Worm (Caenorhabditis elegans) whole organism, L1 larva: ENCODE measurements around the gene fbxb-3.

ENCODE experiments used
- Y116A8C.19 ChIP-seq: sonication (generic microtip); optimal IDR thresholded peaks from 2 replicates; lab custom pipeline; 2016; ENCODE audit warnings: missing compliant biosample characterization, missing genetic modification characterization, borderline replicate concordance
- ama-1 ChIP-seq: fragments of 150-350 bp; optimal IDR thresholded peaks from 2 replicates; lab custom pipeline; 2014
- blmp-1 ChIP-seq: fragments of 150-350 bp; optimal IDR thresholded peaks from 2 replicates; lab custom pipeline; 2014; ENCODE audit warnings: missing biosample characterization, missing genetic modification characterization
- ces-1 ChIP-seq: fragments of 150-350 bp; optimal IDR thresholded peaks from 2 replicates; lab custom pipeline; 2014; ENCODE audit warnings: missing biosample characterization, missing genetic modification reagents, missing genetic modification characterization
- egl-27 ChIP-seq, 2 experiments: fragments of 150-350 bp in 1 of 2; sonication (generic microtip); optimal IDR thresholded peaks; 3 replicates each; lab custom pipeline; 2017 to 2018; ENCODE audit warnings: missing biosample characterization in 2 of 2, missing genetic modification characterization in 2 of 2, missing genetic modification reagents in 2 of 2
- elt-3 ChIP-seq, 6 experiments: fragments of 150-350 bp in 1 of 6; sonication (generic microtip); optimal IDR thresholded peaks; 2 replicates each; lab custom pipeline; 2017 to 2018; ENCODE audit warnings: missing biosample characterization in 6 of 6, missing genetic modification characterization in 6 of 6, inconsistent platforms in 1 of 6
- lin-13 ChIP-seq: fragments of 150-350 bp; optimal IDR thresholded peaks from 2 replicates; lab custom pipeline; 2014; ENCODE audit warnings: missing biosample characterization, missing genetic modification reagents, missing genetic modification characterization
- lin-14 ChIP-seq: fragments of 200-800 bp; sonication (Bioruptor generic); optimal IDR thresholded peaks from 2 replicates; lab custom pipeline; 2018; ENCODE audit warnings: mild to moderate bottlenecking, missing genetic modification characterization, moderate library complexity, missing compliant biosample characterization
- lin-15B ChIP-seq: fragments of 150-350 bp; sonication (generic microtip); optimal IDR thresholded peaks from 3 replicates; lab custom pipeline; 2014; ENCODE audit warnings: missing biosample characterization, missing genetic modification characterization
- nhr-12 ChIP-seq: sonication (generic microtip); optimal IDR thresholded peaks from 2 replicates; lab custom pipeline; 2017; ENCODE audit warnings: missing biosample characterization, missing genetic modification characterization
- snpc-4 ChIP-seq: fragments of 150-350 bp; optimal IDR thresholded peaks from 2 replicates; lab custom pipeline; 2014; ENCODE audit warnings: missing biosample characterization, missing genetic modification characterization
- sptf-1 ChIP-seq: fragments of 150-350 bp; optimal IDR thresholded peaks from 2 replicates; lab custom pipeline; 2014; ENCODE audit warnings: missing biosample characterization, missing genetic modification characterization
- xbp-1 ChIP-seq: sonication (generic microtip); optimal IDR thresholded peaks from 2 replicates; lab custom pipeline; 2016; ENCODE audit warnings: missing genetic modification characterization, missing compliant biosample characterization

- no peak for TF ChIP-seq blmp-1 (tag; lab: Kevin White, UChicago)
- no peak for TF ChIP-seq lin-15B (tag; lab: Kevin White, UChicago)
- TF ChIP-seq lin-14 (GFP tag; lab: Kevin White, UChicago): no peak
- TF ChIP-seq nhr-12 (tag; lab: Kevin White, UChicago): no peak
- no peak for TF ChIP-seq xbp-1
- TF ChIP-seq sptf-1 (tag; lab: Kevin White, UChicago): no peak
- TF ChIP-seq egl-27 (tag; optimal IDR thresholded peaks at IDR 0.05; lab: Kevin White, UChicago): no peak
- TF ChIP-seq ama-1: no peak
- TF ChIP-seq ces-1 (GFP tag; lab: Kevin White, UChicago): no peak
- TF ChIP-seq elt-3 (tag; optimal IDR thresholded peaks at IDR 0.05; lab: Kevin White, UChicago): no peak
- no peak for TF ChIP-seq snpc-4
- no peak for TF ChIP-seq lin-13
- no peak for TF ChIP-seq Y116A8C.19 (tag; lab: Kevin White, UChicago)
These were observed 25.5 kb downstream of the fbxb-3 start, which contains the start of gene trpa-1 for ce11 chrIV:11864226-11864625.
